Fruit fly (Drosophila melanogaster) whole organism, prepupa: ENCODE data around the gene Rsph9.

Experiments used
- Blimp-1 ChIP-seq: fragments of 200-800 bp; sonication (Bioruptor generic); optimal IDR thresholded peaks from 3 replicates; lab custom pipeline; 2017; ENCODE audit warnings: missing biosample characterization, missing genetic modification characterization, mild to moderate bottlenecking, moderate library complexity, missing genetic modification reagents
- CG10631 ChIP-seq: fragments of 200-800 bp; sonication (Bioruptor generic); optimal IDR thresholded peaks from 2 replicates; lab custom pipeline; 2016; ENCODE audit warnings: missing biosample characterization, missing genetic modification characterization
- CG11294 ChIP-seq: fragments of 200-800 bp; sonication (Bioruptor generic); IDR thresholded peaks from 2 replicates; pipeline ENCODE4 v1.3.6; 2022; ENCODE audit warnings: missing biosample characterization, missing genetic modification characterization
- CG11762 ChIP-seq: fragments of 200-800 bp; sonication (Bioruptor generic); optimal IDR thresholded peaks from 3 replicates; lab custom pipeline; 2016; ENCODE audit warnings: missing biosample characterization, missing genetic modification characterization; ENCODE audit not compliant: insufficient read depth
- CG11902 ChIP-seq: fragments of 200-800 bp; sonication (Bioruptor generic); optimal IDR thresholded peaks from 3 replicates; lab custom pipeline; 2016; ENCODE audit warnings: missing biosample characterization, missing genetic modification characterization
- CG15336 ChIP-seq: fragments of 200-800 bp; sonication (Bioruptor generic); IDR thresholded peaks from 2 replicates; pipeline ENCODE4 v1.3.6; 2022; ENCODE audit warnings: missing biosample characterization, missing genetic modification characterization
- CG1621 ChIP-seq: fragments of 200-800 bp; sonication (Bioruptor generic); optimal IDR thresholded peaks from 3 replicates; lab custom pipeline; 2018; ENCODE audit warnings: missing biosample characterization, mild to moderate bottlenecking, missing genetic modification characterization
- CG32006 ChIP-seq: fragments of 200-800 bp; sonication (Bioruptor generic); optimal IDR thresholded peaks from 3 replicates; lab custom pipeline; 2017; ENCODE audit warnings: missing biosample characterization, mild to moderate bottlenecking, missing genetic modification characterization
- CG34406 ChIP-seq: fragments of 200-800 bp; sonication (Bioruptor generic); optimal IDR thresholded peaks from 3 replicates; lab custom pipeline; 2016; ENCODE audit warnings: missing biosample characterization, missing genetic modification characterization
- CG4318 ChIP-seq: fragments of 200-800 bp; sonication (Bioruptor generic); optimal IDR thresholded peaks from 3 replicates; lab custom pipeline; 2017; ENCODE audit warnings: missing biosample characterization, mild to moderate bottlenecking, missing genetic modification characterization
- CG6163 ChIP-seq: fragments of 200-800 bp; sonication (Bioruptor generic); IDR thresholded peaks from 3 replicates; pipeline ENCODE4 v1.3.6; 2022; ENCODE audit warnings: missing biosample characterization, missing genetic modification characterization
- CG6276 ChIP-seq: fragments of 200-800 bp; sonication (Bioruptor generic); optimal IDR thresholded peaks from 2 replicates; lab custom pipeline; 2017; ENCODE audit warnings: missing biosample characterization, mild to moderate bottlenecking, missing genetic modification characterization
- CG6808 ChIP-seq: fragments of 200-800 bp; sonication (Bioruptor generic); optimal IDR thresholded peaks from 3 replicates; lab custom pipeline; 2017; ENCODE audit warnings: missing biosample characterization, missing genetic modification characterization, mild to moderate bottlenecking, moderate library complexity, missing genetic modification reagents
- CG7368 ChIP-seq: fragments of 200-800 bp; sonication (Bioruptor generic); optimal IDR thresholded peaks from 3 replicates; lab custom pipeline; 2016; ENCODE audit warnings: missing biosample characterization, missing genetic modification characterization
- CG8119 ChIP-seq: fragments of 200-800 bp; sonication (Bioruptor generic); IDR thresholded peaks from 3 replicates; pipeline ENCODE4 v1.3.6; 2022; ENCODE audit warnings: missing biosample characterization, missing genetic modification characterization
- Eip75B ChIP-seq: fragments of 200-800 bp; sonication (Bioruptor generic); optimal IDR thresholded peaks from 3 replicates; lab custom pipeline; 2016; ENCODE audit warnings: missing biosample characterization, missing genetic modification characterization
- Ets21C ChIP-seq: fragments of 200-800 bp; sonication (Bioruptor generic); optimal IDR thresholded peaks from 3 replicates; lab custom pipeline; 2016; ENCODE audit warnings: missing biosample characterization, missing genetic modification characterization
- Ets96B ChIP-seq: fragments of 200-800 bp; optimal IDR thresholded peaks from 2 replicates; lab custom pipeline; 2019; ENCODE audit warnings: missing biosample characterization, mild to moderate bottlenecking, missing genetic modification characterization, moderate library complexity
- Gug ChIP-seq: fragments of 200-800 bp; sonication (Bioruptor generic); IDR thresholded peaks from 2 replicates; pipeline ENCODE4 v1.3.6; 2022; ENCODE audit warnings: missing biosample characterization, missing genetic modification characterization
- Hr38 ChIP-seq: sonication (Bioruptor generic); optimal IDR thresholded peaks from 2 replicates; lab custom pipeline; 2016; ENCODE audit warnings: missing biosample characterization, missing genetic modification characterization
- Hr39 ChIP-seq: fragments of 200-800 bp; sonication (Bioruptor generic); optimal IDR thresholded peaks from 2 replicates; lab custom pipeline; 2016; ENCODE audit warnings: missing biosample characterization, missing genetic modification characterization
- Hr4 ChIP-seq: fragments of 200-800 bp; sonication (Bioruptor generic); optimal IDR thresholded peaks from 3 replicates; lab custom pipeline; 2016; ENCODE audit warnings: missing biosample characterization, missing genetic modification characterization
- Met ChIP-seq: fragments of 200-800 bp; sonication (Bioruptor generic); optimal IDR thresholded peaks from 3 replicates; lab custom pipeline; 2016; ENCODE audit warnings: missing biosample characterization, missing genetic modification characterization
- Smox ChIP-seq: fragments of 200-800 bp; sonication (Bioruptor generic); optimal IDR thresholded peaks from 3 replicates; lab custom pipeline; 2016; ENCODE audit warnings: missing biosample characterization, missing genetic modification characterization
- Sox14 ChIP-seq: fragments of 200-800 bp; sonication (Bioruptor generic); optimal IDR thresholded peaks from 3 replicates; lab custom pipeline; 2016; ENCODE audit warnings: missing biosample characterization, missing genetic modification characterization
- achi ChIP-seq: fragments of 200-800 bp; sonication (Bioruptor generic); optimal IDR thresholded peaks from 3 replicates; lab custom pipeline; 2016; ENCODE audit warnings: missing biosample characterization, missing genetic modification characterization
- acj6 ChIP-seq: fragments of 200-800 bp; sonication (Bioruptor generic); optimal IDR thresholded peaks from 3 replicates; lab custom pipeline; 2016; ENCODE audit warnings: missing biosample characterization, missing genetic modification characterization
- cyc ChIP-seq: fragments of 200-800 bp; sonication (Bioruptor generic); optimal IDR thresholded peaks from 3 replicates; lab custom pipeline; 2016; ENCODE audit warnings: missing biosample characterization, missing genetic modification characterization
- dac ChIP-seq: fragments of 200-800 bp; sonication (Bioruptor generic); optimal IDR thresholded peaks from 2 replicates; lab custom pipeline; 2017; ENCODE audit warnings: missing biosample characterization, mild to moderate bottlenecking, missing genetic modification characterization
- dsx ChIP-seq: fragments of 200-800 bp; optimal IDR thresholded peaks from 3 replicates; lab custom pipeline; 2019; ENCODE audit warnings: missing biosample characterization, mild to moderate bottlenecking, missing genetic modification characterization, moderate library complexity; ENCODE audit not compliant: poor library complexity, severe bottlenecking
- eg ChIP-seq: fragments of 200-800 bp; sonication (Bioruptor generic); IDR thresholded peaks from 3 replicates; pipeline ENCODE4 v1.3.6; 2022; ENCODE audit warnings: missing biosample characterization, missing genetic modification characterization
- fd59A ChIP-seq: fragments of 200-800 bp; sonication (Bioruptor generic); optimal IDR thresholded peaks from 2 replicates; lab custom pipeline; 2017; ENCODE audit warnings: missing biosample characterization, mild to moderate bottlenecking, missing genetic modification characterization, missing genetic modification reagents
- fd85E ChIP-seq: fragments of 200-800 bp; sonication (Bioruptor generic); optimal IDR thresholded peaks from 3 replicates; lab custom pipeline; 2016; ENCODE audit warnings: missing biosample characterization, missing genetic modification characterization
- fkh ChIP-seq: fragments of 200-800 bp; sonication (Bioruptor generic); optimal IDR thresholded peaks from 3 replicates; lab custom pipeline; 2017; ENCODE audit warnings: missing biosample characterization, mild to moderate bottlenecking, missing genetic modification characterization, moderate library complexity
- net ChIP-seq: fragments of 200-800 bp; sonication (Bioruptor generic); optimal IDR thresholded peaks from 3 replicates; lab custom pipeline; 2016; ENCODE audit warnings: missing biosample characterization, missing genetic modification characterization
- pdm3 ChIP-seq: fragments of 200-800 bp; sonication (Bioruptor generic); optimal IDR thresholded peaks from 3 replicates; lab custom pipeline; 2016; ENCODE audit warnings: missing biosample characterization, missing genetic modification characterization
- salr ChIP-seq, 2 experiments: fragments of 200-800 bp; sonication (Bioruptor generic); optimal IDR thresholded peaks; 3 replicates each; lab custom pipeline; 2016 to 2018; ENCODE audit warnings: missing biosample characterization in 2 of 2, missing genetic modification characterization in 2 of 2, mild to moderate bottlenecking in 1 of 2
- spab ChIP-seq: fragments of 200-800 bp; sonication (Bioruptor generic); optimal IDR thresholded peaks from 2 replicates; lab custom pipeline; 2017; ENCODE audit warnings: missing biosample characterization, mild to moderate bottlenecking, missing genetic modification characterization, missing genetic modification reagents
- topi ChIP-seq: fragments of 200-800 bp; sonication (Bioruptor generic); optimal IDR thresholded peaks from 3 replicates; lab custom pipeline; 2016; ENCODE audit warnings: missing biosample characterization, missing genetic modification characterization
- vri ChIP-seq: fragments of 200-800 bp; sonication (Bioruptor generic); optimal IDR thresholded peaks from 3 replicates; lab custom pipeline; 2016; ENCODE audit warnings: missing biosample characterization, mild to moderate bottlenecking, missing genetic modification characterization

The Rsph9 gene

DNA sequence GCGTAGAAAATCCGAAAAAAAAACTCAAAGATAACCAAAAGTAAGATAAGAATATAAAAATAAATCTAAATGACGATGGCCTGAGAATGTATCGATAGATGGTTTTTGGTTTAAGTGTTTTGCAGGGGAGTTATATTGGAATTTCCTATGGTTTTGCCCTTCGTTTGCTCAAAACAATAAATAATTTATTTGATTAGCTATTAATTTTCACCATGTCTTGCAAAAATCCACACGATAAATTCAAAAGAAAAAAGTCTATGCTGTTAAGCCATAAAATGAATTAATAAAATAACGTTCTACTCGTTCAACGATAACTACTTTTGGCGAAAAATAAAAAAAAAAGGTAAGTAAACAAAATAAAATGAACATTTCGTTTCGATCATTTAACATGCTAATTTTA, 34.6 kb upstream of the Rsph9 start:
- no peak for TF ChIP-seq cyc (GFP tag; lab: Kevin White, UChicago)
- no peak for TF ChIP-seq CG6276 (GFP tag; lab: Kevin White, UChicago)
- no peak for TF ChIP-seq CG15336 (GFP tag; lab: Robert Waterston, UW)
- TF ChIP-seq fd85E, result no peak
- TF ChIP-seq dac (GFP tag; lab: Kevin White, UChicago), result no peak
- no peak for TF ChIP-seq CG32006 (GFP tag; lab: Kevin White, UChicago)
- no peak for TF ChIP-seq spab

DNA sequence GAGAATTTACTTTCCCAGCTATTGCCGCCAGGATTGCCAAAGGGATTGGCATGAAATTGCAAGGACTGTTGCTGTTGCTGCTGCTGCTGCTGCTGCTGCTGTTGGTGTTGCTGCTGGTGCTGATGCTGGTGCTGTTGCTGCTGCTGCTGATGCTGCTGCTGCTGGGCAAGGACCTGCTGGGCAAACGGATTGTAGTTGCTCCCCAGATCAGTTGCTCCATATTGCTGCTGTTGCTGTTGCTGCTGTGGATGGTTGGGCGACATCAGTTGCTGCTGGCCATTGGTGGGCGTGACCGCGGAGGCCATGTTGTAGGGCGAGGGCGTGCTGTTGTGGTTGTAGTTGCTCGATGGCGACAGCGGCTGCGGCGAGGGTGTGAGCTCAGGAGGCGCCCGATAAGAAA, 25.2 kb upstream of the Rsph9 start:
- no peak for TF ChIP-seq Sox14 (GFP tag; lab: Kevin White, UChicago)
- TF ChIP-seq CG8119, result no peak
- no peak for TF ChIP-seq CG34406 (GFP tag; lab: Kevin White, UChicago)
- no peak for TF ChIP-seq Ets21C (GFP tag; lab: Kevin White, UChicago)
- TF ChIP-seq CG11762 (GFP tag; lab: Kevin White, UChicago), result no peak
- TF ChIP-seq Hr4 (GFP tag; lab: Kevin White, UChicago), result no peak
- TF ChIP-seq cyc (GFP tag; lab: Kevin White, UChicago), result no peak
- no peak for TF ChIP-seq CG6163 (GFP tag; lab: Robert Waterston, UW)
- no peak for TF ChIP-seq CG1621 (tag; lab: Kevin White, UChicago)
- no peak for TF ChIP-seq dac (GFP tag; lab: Kevin White, UChicago)
- no peak for TF ChIP-seq acj6 (GFP tag; lab: Kevin White, UChicago)
- TF ChIP-seq Ets96B (tag; lab: Kevin White, UChicago), result no peak
- TF ChIP-seq pdm3 (GFP tag; lab: Kevin White, UChicago), result no peak
- no peak for TF ChIP-seq dsx (GFP tag; lab: Kevin White, UChicago)
- TF ChIP-seq salr (GFP tag; optimal IDR thresholded peaks at IDR 0.05; lab: Kevin White, UChicago), result no peak
- no peak for TF ChIP-seq Met

DNA sequence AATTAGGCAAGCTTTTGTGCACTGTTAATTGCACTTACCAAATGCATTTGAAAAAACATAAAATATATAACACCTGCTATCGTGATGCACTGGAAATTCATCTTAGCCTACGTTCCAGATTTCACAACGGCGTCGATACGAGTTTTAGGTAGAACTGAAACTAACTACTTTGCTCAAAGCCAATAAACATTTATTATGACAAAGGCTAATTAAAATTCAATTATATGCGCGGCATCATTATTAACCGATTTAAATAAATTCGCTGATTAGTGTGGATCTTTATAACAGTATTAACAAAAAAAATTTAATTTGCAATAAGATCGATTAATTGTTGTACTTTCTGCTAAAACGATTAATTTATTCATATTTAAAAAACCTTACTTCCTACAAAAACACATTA, 24.1 kb upstream of the Rsph9 start, which contains the start of gene CG33928:
CG33928 (minus strand) TSS at position 101 of the 400 bp plus-strand sequence.
- TF ChIP-seq cyc (GFP tag; lab: Kevin White, UChicago) (no peak), Blimp-1 (GFP tag; lab: Kevin White, UChicago) (no peak)

DNA sequence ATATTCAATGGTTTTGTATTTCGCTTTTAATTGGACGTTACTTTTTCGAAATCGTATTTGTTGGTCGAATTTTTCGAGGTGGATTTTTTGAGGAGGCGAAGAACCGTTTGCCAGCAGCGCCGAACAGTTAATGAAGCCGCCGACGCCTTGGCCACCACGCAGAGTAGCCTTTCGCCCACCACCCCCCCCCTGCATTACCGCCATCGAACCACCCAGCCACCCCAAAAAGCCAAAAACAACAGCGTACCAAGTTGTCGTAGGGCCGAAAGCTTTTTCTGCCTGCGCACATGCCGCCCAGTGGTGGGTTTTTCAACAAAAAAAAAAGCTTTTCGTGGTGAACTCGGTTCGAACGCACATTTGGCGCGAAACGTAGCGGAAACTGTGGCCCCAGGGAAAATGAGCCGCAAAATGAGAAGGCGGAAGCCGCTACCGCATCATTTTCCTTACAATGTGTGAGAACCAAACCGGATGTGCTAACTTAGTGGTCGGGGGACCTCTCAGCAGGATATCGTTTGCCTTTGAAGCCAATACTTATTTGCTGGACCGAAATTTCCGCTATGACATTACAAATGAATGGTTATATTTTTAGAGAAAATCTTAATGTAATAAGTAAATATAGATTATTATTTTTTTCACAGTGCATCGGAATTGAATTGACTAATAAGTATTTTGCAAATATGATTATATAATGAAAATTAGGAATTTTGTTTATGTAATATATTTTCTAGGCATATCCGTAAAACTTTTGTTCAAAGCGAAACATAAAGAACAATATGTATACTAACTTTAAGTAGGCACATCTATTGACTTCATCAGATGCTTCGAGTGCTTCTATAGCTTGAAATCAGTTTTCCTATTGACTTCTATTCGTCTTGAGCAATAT, 20.8 kb upstream of the Rsph9 start, which contains the start of the genes Dif and CG5043:
Dif (minus strand) TSS at position 132 of the 883 bp plus-strand sequence.
CG5043 (plus strand) TSS at position 833 of the 883 bp plus-strand sequence.
- 0 out of 3 replicates have a peak, but pooled peaks have one; percentile 13 for TF ChIP-seq CG8119
- TF ChIP-seq CG7368 (GFP tag; lab: Kevin White, UChicago), result no peak

DNA sequence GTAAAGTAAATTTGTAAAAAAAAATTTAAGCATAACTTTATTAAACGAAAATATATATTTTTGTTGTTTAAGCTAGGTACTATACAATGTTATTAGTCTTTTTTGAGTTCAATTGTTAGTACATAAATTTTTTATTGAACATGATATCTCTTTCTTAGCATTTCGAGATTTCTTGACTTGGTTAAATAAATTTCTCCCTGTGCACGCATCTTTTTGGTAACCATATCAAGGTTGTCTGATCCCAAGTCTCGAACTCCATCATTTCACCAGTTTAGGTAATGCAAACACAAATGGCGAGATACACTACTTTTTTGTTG, 18.9 kb upstream of the Rsph9 start:
- peak; percentile 82 for TF ChIP-seq achi (GFP tag; lab: Kevin White, UChicago)
- no peak for TF ChIP-seq Blimp-1 (GFP tag; lab: Kevin White, UChicago)
- TF ChIP-seq topi (GFP tag; lab: Kevin White, UChicago), result peak; percentile 82
- TF ChIP-seq CG6808 (GFP tag; lab: Kevin White, UChicago), result no peak
- TF ChIP-seq net (GFP tag; lab: Kevin White, UChicago), result peak; percentile 78
- peak; percentile 66 for TF ChIP-seq Ets96B (tag; lab: Kevin White, UChicago)
- TF ChIP-seq salr (GFP tag; optimal IDR thresholded peaks at IDR 0.05; lab: Kevin White, UChicago), result peak in 1 of 2 experiments; percentile 71
- no peak for TF ChIP-seq vri (GFP tag; lab: Kevin White, UChicago)
- TF ChIP-seq Hr38 (GFP tag; lab: Kevin White, UChicago), result no peak
- peak; percentile 32 for TF ChIP-seq CG4318 (GFP tag; lab: Kevin White, UChicago)
- TF ChIP-seq spab, result no peak
- peak; percentile 36 for TF ChIP-seq Gug
- peak; percentile 53 for TF ChIP-seq CG11902
- no peak for TF ChIP-seq fkh
- TF ChIP-seq CG7368 (GFP tag; lab: Kevin White, UChicago), result peak; percentile 62
- TF ChIP-seq Eip75B (GFP tag; lab: Kevin White, UChicago), result peak; percentile 47
- TF ChIP-seq Smox (GFP tag; lab: Kevin White, UChicago), result no peak
- peak; percentile 76 for TF ChIP-seq CG10631
- TF ChIP-seq CG34406 (GFP tag; lab: Kevin White, UChicago), result peak; percentile 77
- peak; percentile 66 for TF ChIP-seq eg (GFP tag; lab: Robert Waterston, UW)
- TF ChIP-seq Ets21C (GFP tag; lab: Kevin White, UChicago), result peak; percentile 59
- TF ChIP-seq Sox14 (GFP tag; lab: Kevin White, UChicago), result peak; percentile 71
- TF ChIP-seq cyc (GFP tag; lab: Kevin White, UChicago), result peak; percentile 70
- peak; percentile 74 for TF ChIP-seq Hr39 (GFP tag; lab: Kevin White, UChicago)
- TF ChIP-seq fd59A, result no peak
- 0 out of 2 replicates have a peak, but pooled peaks have one; percentile 16 for TF ChIP-seq CG11294 (GFP tag; lab: Robert Waterston, UW)
